Worm (Caenorhabditis elegans): Measurements from ENCODE around the gene EEED8.2.

ce11 chrII:5465729-5466408 is 49.4 kb downstream of the EEED8.2 start, which contains the start of gene clr-1:
- TF ChIP-seq set-16 (GFP tag; IDR thresholded peaks at IDR 0.05) (no peak), madf-5 (GFP tag; IDR thresholded peaks at IDR 0.05) (no peak), ama-1 (optimal IDR thresholded peaks at IDR 0.05) (no peak), nhr-11 (tag; optimal IDR thresholded peaks at IDR 0.05) (no peak), lin-39 (tag; optimal IDR thresholded peaks at IDR 0.05) (no peak), unc-39 (tag; optimal IDR thresholded peaks at IDR 0.05) (no peak), mxl-3 (GFP tag; optimal IDR thresholded peaks at IDR 0.05) (no peak), nhr-10 (tag; optimal IDR thresholded peaks at IDR 0.05) (no peak), dmd-6 (GFP tag; IDR thresholded peaks at IDR 0.05) (no peak), hlh-11 (tag; optimal IDR thresholded peaks at IDR 0.05) (no peak), F49E8.2 (tag; optimal IDR thresholded peaks at IDR 0.05; ENCODE audit: borderline replicate concordance) (no peak), unc-130 (GFP tag; optimal IDR thresholded peaks at IDR 0.05) (no peak), nhr-48 (tag; optimal IDR thresholded peaks at IDR 0.05) (no peak)

Measured in whole organism, L4 larva.